Worm (Caenorhabditis elegans) whole organism, midembryonic: ENCODE data around the gene T01H10.11.

Experiments used
- T22C8.4 ChIP-seq: fragments of 200-800 bp; sonication (Bioruptor generic); IDR thresholded peaks from 2 replicates; pipeline ENCODE4 v1.3.6; 2022; ENCODE audit warnings: missing genetic modification characterization, missing compliant biosample characterization
- cog-1 ChIP-seq: sonication (generic microtip); optimal IDR thresholded peaks from 2 replicates; lab custom pipeline; 2016; ENCODE audit warnings: missing genetic modification characterization, missing compliant biosample characterization
- klf-2 ChIP-seq: fragments of 200-800 bp; sonication (Bioruptor generic); conservative IDR thresholded peaks from 2 replicates; pipeline ENCODE4 v1.3.6; 2022; ENCODE audit warnings: missing genetic modification reagents, missing genetic modification characterization, missing compliant biosample characterization
- med-1 ChIP-seq: sonication (generic microtip); optimal IDR thresholded peaks from 2 replicates; lab custom pipeline; 2017; ENCODE audit warnings: missing genetic modification characterization, mild to moderate bottlenecking, missing compliant biosample characterization, antibody characterized with exemption, missing genetic modification reagents; ENCODE audit not compliant: insufficient read depth
- ztf-23 ChIP-seq: fragments of 200-800 bp; sonication (Bioruptor generic); IDR thresholded peaks from 2 replicates; pipeline ENCODE4 v1.3.6; 2022; ENCODE audit warnings: missing genetic modification reagents, missing genetic modification characterization, missing compliant biosample characterization
- ztf-29 ChIP-seq: fragments of 200-800 bp; sonication (Bioruptor generic); IDR thresholded peaks from 2 replicates; pipeline ENCODE4 v1.3.6; 2022; ENCODE audit warnings: missing genetic modification reagents, missing genetic modification characterization, missing compliant biosample characterization

DNA sequence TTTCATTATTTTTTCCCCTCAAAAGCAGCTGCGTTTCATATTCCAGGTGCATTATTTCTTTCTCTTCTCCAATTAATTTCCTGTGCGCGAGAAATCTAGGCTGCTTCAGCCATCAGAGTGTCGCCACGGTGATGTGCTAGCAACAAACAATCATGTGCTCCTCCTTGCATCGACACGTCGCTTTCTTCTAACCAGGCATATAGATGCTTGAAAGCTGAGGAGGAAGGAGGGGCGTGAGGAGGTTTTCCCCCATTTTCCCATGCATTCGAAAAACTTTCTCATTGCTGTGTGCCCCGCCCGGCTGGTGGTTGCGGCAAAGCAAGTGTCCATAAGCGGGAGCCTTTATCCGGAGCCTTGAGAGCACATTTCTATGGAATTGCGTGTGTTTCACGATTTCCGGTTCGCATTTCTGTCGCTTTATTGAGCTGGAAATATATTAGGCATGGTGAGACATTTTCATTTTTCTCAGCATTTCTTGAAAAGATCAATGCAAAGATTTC is 26.4 kb downstream of the T01H10.11 start, which contains the start of gene znf-474:
- TF ChIP-seq ztf-23 (GFP tag; lab: Robert Waterston, UW): no peak
- TF ChIP-seq T22C8.4: no peak
- TF ChIP-seq cog-1 (tag; lab: Kevin White, UChicago): no peak
- TF ChIP-seq med-1 (GFP tag; lab: Kevin White, UChicago): no peak
- TF ChIP-seq klf-2: no peak
- TF ChIP-seq ztf-29: no peak
